Fruit fly (Drosophila melanogaster) whole organism, pupa: Measurements from ENCODE around the gene sra.
A peak's percentile ranks its signal among the peaks of the same experiment; 100 is the strongest.

ENCODE experiments used
- CG10348 ChIP-seq: fragments of 200-800 bp; sonication (Bioruptor generic); IDR thresholded peaks from 2 replicates; pipeline ENCODE4 v1.3.6; 2022; ENCODE audit warnings: missing biosample characterization, missing genetic modification characterization
- CG12605 ChIP-seq: fragments of 200-800 bp; sonication (Bioruptor generic); IDR thresholded peaks from 2 replicates; pipeline ENCODE4 v1.3.6; 2022; ENCODE audit warnings: missing biosample characterization, missing genetic modification characterization
- CG13204 ChIP-seq: fragments of 200-800 bp; sonication (Bioruptor generic); optimal IDR thresholded peaks from 2 replicates; lab custom pipeline; 2018; ENCODE audit warnings: missing biosample characterization, mild to moderate bottlenecking, missing genetic modification characterization, moderate library complexity
- CG14655 ChIP-seq: fragments of 200-800 bp; sonication (Bioruptor generic); optimal IDR thresholded peaks from 3 replicates; lab custom pipeline; 2017; ENCODE audit warnings: mild to moderate bottlenecking, missing biosample characterization, missing genetic modification reagents, missing genetic modification characterization
- CG15710 ChIP-seq: fragments of 200-800 bp; sonication (Bioruptor generic); optimal IDR thresholded peaks from 2 replicates; lab custom pipeline; 2018; ENCODE audit warnings: missing biosample characterization, mild to moderate bottlenecking, missing genetic modification characterization, moderate library complexity
- CG17806 ChIP-seq: fragments of 200-800 bp; sonication (Bioruptor generic); optimal IDR thresholded peaks from 2 replicates; lab custom pipeline; 2018; ENCODE audit warnings: missing biosample characterization, mild to moderate bottlenecking, missing genetic modification characterization, moderate library complexity
- CG32121 ChIP-seq: fragments of 200-800 bp; sonication (Bioruptor generic); IDR thresholded peaks from 2 replicates; pipeline ENCODE4 v1.3.6; 2022; ENCODE audit warnings: missing biosample characterization, missing genetic modification characterization
- CG34367 ChIP-seq: fragments of 200-800 bp; sonication (Bioruptor generic); optimal IDR thresholded peaks from 2 replicates; lab custom pipeline; 2018; ENCODE audit warnings: missing biosample characterization, mild to moderate bottlenecking, missing genetic modification characterization
- CG4496 ChIP-seq: fragments of 200-800 bp; sonication (Bioruptor generic); IDR thresholded peaks from 3 replicates; pipeline ENCODE4 v1.3.6; 2022; ENCODE audit warnings: missing biosample characterization, missing genetic modification characterization
- CG8159 ChIP-seq: fragments of 200-800 bp; sonication (Bioruptor generic); optimal IDR thresholded peaks from 3 replicates; lab custom pipeline; 2018; ENCODE audit warnings: missing biosample characterization, mild to moderate bottlenecking, missing genetic modification characterization, moderate library complexity
- CG8301 ChIP-seq: fragments of 200-800 bp; sonication (Bioruptor generic); optimal IDR thresholded peaks from 2 replicates; lab custom pipeline; 2018; ENCODE audit warnings: missing biosample characterization, mild to moderate bottlenecking, missing genetic modification characterization
- CG9948 ChIP-seq: fragments of 200-800 bp; sonication (Bioruptor generic); optimal IDR thresholded peaks from 2 replicates; lab custom pipeline; 2018; ENCODE audit warnings: missing biosample characterization, mild to moderate bottlenecking, missing genetic modification characterization, moderate library complexity
- D1 ChIP-seq: fragments of 200-800 bp; sonication (Bioruptor generic); optimal IDR thresholded peaks from 2 replicates; lab custom pipeline; 2018; ENCODE audit warnings: missing biosample characterization, mild to moderate bottlenecking, missing genetic modification characterization, moderate library complexity
- EcR ChIP-seq: fragments of 200-800 bp; sonication (Bioruptor generic); optimal IDR thresholded peaks from 3 replicates; lab custom pipeline; 2019; ENCODE audit warnings: missing biosample characterization, missing genetic modification characterization, mild to moderate bottlenecking, moderate library complexity, missing genetic modification reagents
- Ets98B ChIP-seq: fragments of 200-800 bp; sonication (Bioruptor generic); IDR thresholded peaks from 2 replicates; pipeline ENCODE4 v1.3.6; 2022; ENCODE audit warnings: missing biosample characterization, missing genetic modification characterization
- Pif1A ChIP-seq: fragments of 200-800 bp; sonication (Bioruptor generic); optimal IDR thresholded peaks from 3 replicates; lab custom pipeline; 2016; ENCODE audit warnings: missing biosample characterization, missing genetic modification characterization
- Pif1B ChIP-seq: fragments of 200-800 bp; sonication (Bioruptor generic); optimal IDR thresholded peaks from 3 replicates; lab custom pipeline; 2016; ENCODE audit warnings: missing biosample characterization, missing genetic modification characterization
- Snoo ChIP-seq: fragments of 200-800 bp; sonication (Bioruptor generic); optimal IDR thresholded peaks from 3 replicates; lab custom pipeline; 2017; ENCODE audit warnings: missing biosample characterization, mild to moderate bottlenecking, missing genetic modification characterization, inconsistent platforms
- fd96Ca ChIP-seq: fragments of 200-800 bp; sonication (Bioruptor generic); IDR thresholded peaks from 3 replicates; pipeline ENCODE4 v1.3.6; 2022; ENCODE audit warnings: missing biosample characterization, missing genetic modification characterization
- gl ChIP-seq: fragments of 200-800 bp; sonication (Bioruptor generic); optimal IDR thresholded peaks from 2 replicates; lab custom pipeline; 2018; ENCODE audit warnings: missing biosample characterization, mild to moderate bottlenecking, missing genetic modification characterization
- rn ChIP-seq: fragments of 200-800 bp; sonication (Bioruptor generic); IDR thresholded peaks from 2 replicates; pipeline ENCODE4 v1.3.6; 2022; ENCODE audit warnings: missing biosample characterization, missing genetic modification characterization

The sra gene

DNA sequence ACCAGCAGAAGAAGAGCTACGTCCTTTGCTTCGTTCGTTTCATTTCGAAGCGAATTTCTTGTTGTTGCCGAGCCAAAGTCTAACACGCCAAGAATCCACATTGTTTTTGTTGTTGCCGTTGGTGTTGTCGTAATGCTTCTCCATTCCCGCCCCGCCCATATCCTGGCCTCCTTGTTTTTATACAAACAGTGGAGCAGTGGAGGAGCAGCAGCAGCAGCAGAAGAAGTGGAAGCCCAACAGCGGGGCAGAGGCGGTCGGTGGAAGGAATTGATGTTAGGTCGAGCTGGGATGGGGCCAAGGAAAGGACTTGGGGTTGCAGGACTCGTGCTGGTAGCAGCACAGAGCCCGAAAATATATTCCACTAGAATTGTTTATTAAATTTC lies 28.5 kb downstream of the sra start:
- no peak for TF ChIP-seq CG15710
- peak; percentile 61 for TF ChIP-seq CG13204 (GFP tag; lab: Kevin White, UChicago)

- TF ChIP-seq Pif1B (GFP tag; lab: Kevin White, UChicago) (peak; percentile 36), CG17806 (tag; lab: Kevin White, UChicago) (peak; percentile 18), rn (no peak), CG14655 (GFP tag; lab: Kevin White, UChicago) (peak; percentile 36), EcR (GFP tag; lab: Kevin White, UChicago) (no peak), CG34367 (tag; lab: Kevin White, UChicago) (no peak), CG10348 (GFP tag; lab: Robert Waterston, UW) (no peak), D1 (tag; lab: Kevin White, UChicago) (no peak), CG8159 (tag; lab: Kevin White, UChicago) (peak; percentile 43), Pif1A (no peak), CG15710 (peak; percentile 37), gl (no peak), CG9948 (tag; lab: Kevin White, UChicago) (peak; percentile 32), CG8301 (tag; lab: Kevin White, UChicago) (peak; percentile 4)
Observed at dm6 chr3R:16217368-16217767, 30.6 kb downstream of the sra start.

- TF ChIP-seq CG14655 (GFP tag; lab: Kevin White, UChicago), result no peak
- TF ChIP-seq fd96Ca (GFP tag; lab: Robert Waterston, UW), result no peak
- TF ChIP-seq Pif1B (GFP tag; lab: Kevin White, UChicago), result no peak
- peak; percentile 8 for TF ChIP-seq CG13204 (GFP tag; lab: Kevin White, UChicago)
- TF ChIP-seq EcR (GFP tag; lab: Kevin White, UChicago), result peak; percentile 46
Observed at dm6 chr3R:16218251-16219030, 31.6 kb downstream of the sra start.

dm6 chr3R:16220050-16220670 lies 33.4 kb downstream of the sra start:
- TF ChIP-seq CG34367 (tag; lab: Kevin White, UChicago), result no peak
- TF ChIP-seq CG13204 (GFP tag; lab: Kevin White, UChicago), result no peak
- peak; percentile 24 for TF ChIP-seq CG14655 (GFP tag; lab: Kevin White, UChicago)
- TF ChIP-seq CG10348 (GFP tag; lab: Robert Waterston, UW), result no peak
- no peak for TF ChIP-seq CG4496 (GFP tag; lab: Robert Waterston, UW)
- no peak for TF ChIP-seq fd96Ca (GFP tag; lab: Robert Waterston, UW)
- TF ChIP-seq Pif1B (GFP tag; lab: Kevin White, UChicago), result no peak
- no peak for TF ChIP-seq rn
- no peak for TF ChIP-seq EcR (GFP tag; lab: Kevin White, UChicago)
- TF ChIP-seq, all 21 proteins: peak for 1

DNA sequence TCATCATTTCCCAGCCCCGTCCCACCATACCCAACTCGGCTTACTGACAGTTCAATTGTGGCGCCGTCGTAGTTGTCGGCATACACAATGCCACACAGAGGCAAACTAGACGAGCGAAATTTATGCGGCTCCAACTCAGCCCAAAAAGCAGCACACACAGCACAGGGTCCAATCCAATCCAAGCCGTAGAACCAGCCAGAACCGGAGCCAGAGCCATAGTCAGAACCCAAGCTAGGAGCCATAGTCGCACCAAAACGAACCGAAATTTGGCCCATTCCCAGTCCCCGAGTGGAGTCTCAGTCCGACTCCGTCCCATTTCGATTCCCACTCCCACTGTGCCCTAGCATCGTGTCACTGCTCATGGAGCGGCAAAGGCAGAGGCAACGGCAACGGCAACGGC lies 34.1 kb downstream of the sra start:
- no peak for TF ChIP-seq CG32121 (GFP tag; lab: Robert Waterston, UW)
- TF ChIP-seq Pif1A, result no peak
- no peak for TF ChIP-seq CG14655 (GFP tag; lab: Kevin White, UChicago)
- no peak for TF ChIP-seq CG34367 (tag; lab: Kevin White, UChicago)
- no peak for TF ChIP-seq CG8301 (tag; lab: Kevin White, UChicago)
- peak; percentile 35 for TF ChIP-seq CG13204 (GFP tag; lab: Kevin White, UChicago)
- no peak for TF ChIP-seq Snoo (tag; lab: Kevin White, UChicago)
- TF ChIP-seq, all 21 proteins: peak for 1

dm6 chr3R:16221359-16222299 lies 34.8 kb downstream of the sra start:
- TF ChIP-seq CG17806 (tag; lab: Kevin White, UChicago) (peak; percentile 71), CG13204 (GFP tag; lab: Kevin White, UChicago) (peak; percentile 38), CG32121 (GFP tag; lab: Robert Waterston, UW) (peak; percentile 71; the same call in 1 of the 2 replicates), Pif1B (GFP tag; lab: Kevin White, UChicago) (peak; percentile 42), gl (no peak), fd96Ca (GFP tag; lab: Robert Waterston, UW) (no peak; the same call in 2 of the 3 replicates), CG12605 (GFP tag; lab: Robert Waterston, UW) (peak; percentile 44), EcR (GFP tag; lab: Kevin White, UChicago) (peak; percentile 61), Pif1A (peak; percentile 67), Ets98B (no peak; the same call in 1 of the 2 replicates), CG15710 (peak; percentile 89), CG9948 (tag; lab: Kevin White, UChicago) (peak; percentile 92), CG8159 (tag; lab: Kevin White, UChicago) (peak; percentile 91), CG14655 (GFP tag; lab: Kevin White, UChicago) (peak; percentile 97), CG34367 (tag; lab: Kevin White, UChicago) (peak; percentile 67), CG8301 (tag; lab: Kevin White, UChicago) (peak; percentile 85), CG10348 (GFP tag; lab: Robert Waterston, UW) (peak; percentile 12; the same call in 1 of the 2 replicates), D1 (tag; lab: Kevin White, UChicago) (peak; percentile 63), CG4496 (GFP tag; lab: Robert Waterston, UW) (peak; percentile 76), Snoo (tag; lab: Kevin White, UChicago) (peak; percentile 91), rn (peak; percentile 29)
- TF ChIP-seq, all 21 proteins: peak for 18
